Fruit fly (Drosophila melanogaster) whole organism, embryonic: ENCODE data around the gene CG13694.

Experiments
- Antp ChIP-seq: fragments of 200-800 bp; sonication (Bioruptor generic); optimal IDR thresholded peaks from 3 replicates; lab custom pipeline; 2016; ENCODE audit warnings: missing biosample characterization, missing genetic modification characterization
- CG10209 ChIP-seq: fragments of 200-800 bp; sonication (Bioruptor generic); optimal IDR thresholded peaks from 3 replicates; lab custom pipeline; 2017; ENCODE audit warnings: missing biosample characterization, mild to moderate bottlenecking, missing genetic modification characterization, missing genetic modification reagents
- CG10366 ChIP-seq: fragments of 200-800 bp; sonication (Bioruptor generic); IDR thresholded peaks from 2 replicates; pipeline ENCODE4 v1.3.6; 2022; ENCODE audit warnings: missing biosample characterization, missing genetic modification characterization
- CG11456 ChIP-seq: fragments of 200-800 bp; sonication (Bioruptor generic); IDR thresholded peaks from 3 replicates; pipeline ENCODE4 v1.3.6; 2022; ENCODE audit warnings: missing biosample characterization, missing genetic modification characterization
- CG11723 ChIP-seq: fragments of 200-800 bp; sonication (Bioruptor generic); optimal IDR thresholded peaks from 2 replicates; lab custom pipeline; 2017; ENCODE audit warnings: missing biosample characterization, mild to moderate bottlenecking, missing genetic modification characterization
- CG12299 ChIP-seq: fragments of 200-800 bp; sonication (Bioruptor generic); optimal IDR thresholded peaks from 2 replicates; lab custom pipeline; 2018; ENCODE audit warnings: missing biosample characterization, mild to moderate bottlenecking, missing genetic modification characterization
- CG12942 ChIP-seq: fragments of 200-800 bp; sonication (Bioruptor generic); optimal IDR thresholded peaks from 3 replicates; lab custom pipeline; 2016; ENCODE audit warnings: missing biosample characterization, missing genetic modification characterization
- CG17359 ChIP-seq: fragments of 200-800 bp; sonication (Bioruptor generic); optimal IDR thresholded peaks from 3 replicates; lab custom pipeline; 2018; ENCODE audit warnings: missing biosample characterization, mild to moderate bottlenecking, missing genetic modification characterization, moderate library complexity
- CG18476 ChIP-seq: fragments of 200-800 bp; sonication (Bioruptor generic); optimal IDR thresholded peaks from 2 replicates; lab custom pipeline; 2016; ENCODE audit warnings: missing biosample characterization, mild to moderate bottlenecking, missing genetic modification characterization
- CG30020 ChIP-seq: fragments of 200-800 bp; optimal IDR thresholded peaks from 2 replicates; lab custom pipeline; 2019; ENCODE audit warnings: missing biosample characterization, mild to moderate bottlenecking, missing genetic modification characterization, moderate library complexity
- CG30431 ChIP-seq: fragments of 200-800 bp; sonication (Bioruptor generic); optimal IDR thresholded peaks from 2 replicates; lab custom pipeline; 2017; ENCODE audit warnings: missing biosample characterization, missing genetic modification characterization
- CG33557 ChIP-seq: fragments of 200-800 bp; sonication (Bioruptor generic); optimal IDR thresholded peaks from 2 replicates; lab custom pipeline; 2019; ENCODE audit warnings: missing biosample characterization, mild to moderate bottlenecking, missing genetic modification characterization, moderate library complexity
- CG4707 ChIP-seq: fragments of 200-800 bp; sonication (Bioruptor generic); optimal IDR thresholded peaks from 2 replicates; lab custom pipeline; 2018; ENCODE audit warnings: missing biosample characterization, mild to moderate bottlenecking, missing genetic modification characterization, moderate library complexity
- CG8388 ChIP-seq: fragments of 200-800 bp; sonication (Bioruptor generic); optimal IDR thresholded peaks from 2 replicates; lab custom pipeline; 2019; ENCODE audit warnings: missing biosample characterization, mild to moderate bottlenecking, missing genetic modification characterization, moderate library complexity
- CG8478 ChIP-seq: fragments of >200 bp; optimal IDR thresholded peaks from 2 replicates; lab custom pipeline; 2018
- CG9727 ChIP-seq: fragments of 200-800 bp; sonication (Bioruptor generic); optimal IDR thresholded peaks from 3 replicates; lab custom pipeline; 2017; ENCODE audit warnings: missing biosample characterization, mild to moderate bottlenecking, missing genetic modification characterization
- Drgx ChIP-seq: fragments of 200-800 bp; sonication (Bioruptor generic); IDR thresholded peaks from 2 replicates; pipeline ENCODE4 v1.3.6; 2022; ENCODE audit warnings: missing biosample characterization, missing genetic modification characterization
- ERR ChIP-seq: fragments of 200-800 bp; sonication (Bioruptor generic); optimal IDR thresholded peaks from 2 replicates; lab custom pipeline; 2016; ENCODE audit warnings: missing biosample characterization, missing genetic modification characterization
- Elba2 ChIP-seq: fragments of 200-800 bp; sonication (Bioruptor generic); optimal IDR thresholded peaks from 3 replicates; lab custom pipeline; 2016; ENCODE audit warnings: missing biosample characterization, missing genetic modification characterization
- HLH54F ChIP-seq: fragments of 200-800 bp; sonication (Bioruptor generic); optimal IDR thresholded peaks from 3 replicates; lab custom pipeline; 2016; ENCODE audit warnings: missing biosample characterization, missing genetic modification characterization
- Max ChIP-seq: fragments of 200-800 bp; sonication (Bioruptor generic); optimal IDR thresholded peaks from 2 replicates; lab custom pipeline; 2016; ENCODE audit warnings: missing biosample characterization, mild to moderate bottlenecking, missing genetic modification characterization
- Rx ChIP-seq: fragments of 200-800 bp; sonication (Bioruptor generic); IDR thresholded peaks from 2 replicates; pipeline ENCODE4 v1.3.6; 2022; ENCODE audit warnings: missing biosample characterization, missing genetic modification characterization
- Side ChIP-seq: fragments of 200-800 bp; sonication (Bioruptor generic); optimal IDR thresholded peaks from 2 replicates; lab custom pipeline; 2016; ENCODE audit warnings: missing biosample characterization, missing genetic modification characterization
- Six4 ChIP-seq: fragments of 200-800 bp; sonication (Bioruptor generic); optimal IDR thresholded peaks from 2 replicates; lab custom pipeline; 2016; ENCODE audit warnings: missing biosample characterization, missing genetic modification characterization
- Spps ChIP-seq: fragments of 200-800 bp; sonication (Bioruptor generic); optimal IDR thresholded peaks from 2 replicates; lab custom pipeline; 2018; ENCODE audit warnings: missing biosample characterization, mild to moderate bottlenecking, missing genetic modification characterization
- Sry-δ ChIP-seq: fragments of 200-800 bp; sonication (Bioruptor generic); optimal IDR thresholded peaks from 2 replicates; lab custom pipeline; 2016; ENCODE audit warnings: missing biosample characterization, missing genetic modification characterization
- Xrp1 ChIP-seq: fragments of 200-800 bp; sonication (Bioruptor generic); IDR thresholded peaks from 2 replicates; pipeline ENCODE4 v1.3.6; 2022; ENCODE audit warnings: missing biosample characterization, missing genetic modification characterization
- ab ChIP-seq: fragments of 200-800 bp; sonication (Bioruptor generic); optimal IDR thresholded peaks from 2 replicates; lab custom pipeline; 2016; ENCODE audit warnings: missing biosample characterization, missing genetic modification characterization
- abd-A ChIP-seq: fragments of 200-800 bp; sonication (Bioruptor generic); optimal IDR thresholded peaks from 3 replicates; lab custom pipeline; 2019; ENCODE audit warnings: missing biosample characterization, mild to moderate bottlenecking, missing genetic modification characterization, moderate library complexity
- ase ChIP-seq: fragments of 200-800 bp; sonication (Bioruptor generic); IDR thresholded peaks from 3 replicates; pipeline ENCODE4 v1.3.6; 2022; ENCODE audit warnings: missing biosample characterization, missing genetic modification characterization
- br ChIP-seq: fragments of >200 bp; optimal IDR thresholded peaks from 2 replicates; lab custom pipeline; 2017
- bsh ChIP-seq, 2 experiments: fragments of 200-800 bp; sonication (Bioruptor generic); optimal IDR thresholded peaks; 2 replicates each; lab custom pipeline; 2017 to 2018; ENCODE audit warnings: mild to moderate bottlenecking in 2 of 2, missing biosample characterization in 2 of 2, missing genetic modification characterization in 2 of 2, moderate library complexity in 1 of 2
- danr ChIP-seq: fragments of 200-800 bp; sonication (Bioruptor generic); IDR thresholded peaks from 2 replicates; pipeline ENCODE4 v1.3.6; 2022; ENCODE audit warnings: missing biosample characterization, missing genetic modification characterization
- disco-r ChIP-seq: fragments of 200-800 bp; sonication (Bioruptor generic); optimal IDR thresholded peaks from 2 replicates; lab custom pipeline; 2016; ENCODE audit warnings: missing biosample characterization, missing genetic modification characterization
- dmrt11E ChIP-seq: fragments of 200-800 bp; sonication (Bioruptor generic); optimal IDR thresholded peaks from 3 replicates; lab custom pipeline; 2018; ENCODE audit warnings: missing biosample characterization, mild to moderate bottlenecking, missing genetic modification characterization, moderate library complexity
- eve ChIP-seq, 2 experiments: fragments of >200 bp; optimal IDR thresholded peaks; 2 replicates each; lab custom pipeline; 2017; ENCODE audit warnings: missing biosample characterization in 2 of 2, missing genetic modification characterization in 2 of 2
- gce ChIP-seq: fragments of 200-800 bp; sonication (Bioruptor generic); IDR thresholded peaks from 3 replicates; pipeline ENCODE4 v1.3.6; 2022; ENCODE audit warnings: missing biosample characterization, missing genetic modification characterization
- hb ChIP-seq: fragments of 200-800 bp; sonication (Bioruptor generic); IDR thresholded peaks from 3 replicates; pipeline ENCODE4 v1.3.6; 2022; ENCODE audit warnings: missing biosample characterization, missing genetic modification characterization; ENCODE audit not compliant: partially characterized antibody
- ken ChIP-seq: fragments of 200-800 bp; sonication (Bioruptor generic); IDR thresholded peaks from 3 replicates; pipeline ENCODE4 v1.3.6; 2022; ENCODE audit warnings: missing biosample characterization, missing genetic modification characterization
- kni ChIP-seq: fragments of 200-800 bp; sonication (Bioruptor generic); optimal IDR thresholded peaks from 3 replicates; lab custom pipeline; 2017; ENCODE audit warnings: mild to moderate bottlenecking, missing biosample characterization, missing genetic modification reagents, missing genetic modification characterization
- lab ChIP-seq: fragments of 200-800 bp; sonication (Bioruptor generic); optimal IDR thresholded peaks from 3 replicates; lab custom pipeline; 2017; ENCODE audit warnings: missing biosample characterization, missing genetic modification characterization, mild to moderate bottlenecking, moderate library complexity, missing genetic modification reagents
- mam ChIP-seq: fragments of 200-800 bp; sonication (Bioruptor generic); optimal IDR thresholded peaks from 3 replicates; lab custom pipeline; 2016; ENCODE audit warnings: missing biosample characterization, missing genetic modification characterization
- oc ChIP-seq: fragments of 200-800 bp; sonication (Bioruptor generic); optimal IDR thresholded peaks from 2 replicates; lab custom pipeline; 2018; ENCODE audit warnings: missing biosample characterization, mild to moderate bottlenecking, missing genetic modification characterization, moderate library complexity
- pros ChIP-seq: fragments of 200-800 bp; sonication (Bioruptor generic); optimal IDR thresholded peaks from 3 replicates; lab custom pipeline; 2019; ENCODE audit warnings: missing biosample characterization, mild to moderate bottlenecking, missing genetic modification characterization, moderate library complexity
- pum ChIP-seq: fragments of 200-800 bp; sonication (Bioruptor generic); optimal IDR thresholded peaks from 2 replicates; lab custom pipeline; 2016; ENCODE audit warnings: missing biosample characterization, missing genetic modification characterization
- sc ChIP-seq, 3 experiments: fragments of >200 bp in 2 of 3; fragments of 200-800 bp in 1 of 3; sonication (Bioruptor generic) in 1 of 3; optimal IDR thresholded peaks; 2 replicates in 2 of 3; 3 replicates in 1 of 3; lab custom pipeline; 2017; ENCODE audit warnings: mild to moderate bottlenecking in 1 of 3, missing biosample characterization in 1 of 3, missing genetic modification characterization in 1 of 3, missing genetic modification reagents in 1 of 3
- tio ChIP-seq: fragments of 200-800 bp; sonication (Bioruptor generic); optimal IDR thresholded peaks from 2 replicates; lab custom pipeline; 2017; ENCODE audit warnings: missing biosample characterization, missing genetic modification characterization, inconsistent platforms
- usp ChIP-seq: fragments of >200 bp; optimal IDR thresholded peaks from 2 replicates; lab custom pipeline; 2017; ENCODE audit warnings: missing biosample characterization, missing genetic modification characterization
- z ChIP-seq: fragments of 200-800 bp; sonication (Bioruptor generic); IDR thresholded peaks from 3 replicates; pipeline ENCODE4 v1.3.6; 2022; ENCODE audit warnings: missing biosample characterization, missing genetic modification characterization
- zfh2 ChIP-seq: fragments of 200-800 bp; sonication (Bioruptor generic); optimal IDR thresholded peaks from 2 replicates; lab custom pipeline; 2016; ENCODE audit warnings: missing biosample characterization, missing genetic modification characterization

CG13694 gene

dm6 chr2L:66369-67278, 49.7 kb downstream of the CG13694 start, which contains the start of gene dbr (continued):
- no peak for TF ChIP-seq CG18476 (GFP tag; lab: Kevin White, UChicago)
- peak; percentile 85 for TF ChIP-seq Drgx (GFP tag; lab: Robert Waterston, UW)
- TF ChIP-seq ase (GFP tag; lab: Robert Waterston, UW): no peak
- no peak for TF ChIP-seq hb (GFP tag; lab: Robert Waterston, UW)
- TF ChIP-seq oc (tag; lab: Kevin White, UChicago): no peak
- TF ChIP-seq pum: no peak
- TF ChIP-seq sc (optimal IDR thresholded peaks at IDR 0.05; lab: Kevin White, UChicago): no peak
- no peak for TF ChIP-seq sc (GFP tag; optimal IDR thresholded peaks at IDR 0.05; lab: Kevin White, UChicago)
- TF ChIP-seq CG9727: no peak
- TF ChIP-seq tio (GFP tag; lab: Kevin White, UChicago): no peak
- TF ChIP-seq usp (GFP tag; lab: Kevin White, UChicago): no peak
- no peak for TF ChIP-seq CG30431 (GFP tag; lab: Kevin White, UChicago)
- TF ChIP-seq abd-A (tag; lab: Kevin White, UChicago): peak; percentile 91
- TF ChIP-seq CG4707: no peak
- no peak for TF ChIP-seq ken (GFP tag; lab: Robert Waterston, UW)
- TF ChIP-seq CG11456 (GFP tag; lab: Robert Waterston, UW): no peak
- TF ChIP-seq danr: no peak; the same call in 1 of the 2 replicates
- TF ChIP-seq CG33557: peak; percentile 20
- TF ChIP-seq eve (GFP tag; optimal IDR thresholded peaks at IDR 0.05; lab: Kevin White, UChicago): peak in 1 of 2 experiments; percentile 86
- TF ChIP-seq CG12942 (GFP tag; lab: Kevin White, UChicago): no peak
- TF ChIP-seq zfh2 (GFP tag; lab: Kevin White, UChicago): no peak
- TF ChIP-seq mam (GFP tag; lab: Kevin White, UChicago): no peak
- TF ChIP-seq CG10366 (GFP tag; lab: Robert Waterston, UW): no peak
- no peak for TF ChIP-seq br (lab: Kevin White, UChicago)
- TF ChIP-seq ab: no peak
- TF ChIP-seq pros (GFP tag; lab: Kevin White, UChicago): peak; percentile 88
- TF ChIP-seq CG30020 (tag; lab: Kevin White, UChicago): no peak
- no peak for TF ChIP-seq Antp (GFP tag; lab: Kevin White, UChicago)
- TF ChIP-seq CG11723 (GFP tag; lab: Kevin White, UChicago): no peak
- TF ChIP-seq CG8478: no peak
- no peak for TF ChIP-seq CG8388 (GFP tag; lab: Kevin White, UChicago)
- no peak for TF ChIP-seq Six4
- TF ChIP-seq z (GFP tag; lab: Robert Waterston, UW): peak; percentile 79; the same call in 2 of the 3 replicates
- TF ChIP-seq gce: no peak
- no peak for TF ChIP-seq Max (GFP tag; lab: Kevin White, UChicago)
- TF ChIP-seq bsh (GFP tag; optimal IDR thresholded peaks at IDR 0.05; lab: Kevin White, UChicago): peak in 1 of 2 experiments; percentile 77
- no peak for TF ChIP-seq HLH54F (GFP tag; lab: Kevin White, UChicago)
- TF ChIP-seq kni (GFP tag; lab: Kevin White, UChicago): peak; percentile 91
- no peak for TF ChIP-seq CG10209 (GFP tag; lab: Kevin White, UChicago)
- 0 out of 2 replicates have a peak, but pooled peaks have one; percentile 12 for TF ChIP-seq Xrp1 (GFP tag; lab: Robert Waterston, UW)
- TF ChIP-seq CG17359 (tag; lab: Kevin White, UChicago): no peak
- peak; percentile 64 for TF ChIP-seq lab (GFP tag; lab: Kevin White, UChicago)
- no peak for TF ChIP-seq Rx (GFP tag; lab: Robert Waterston, UW)
- no peak for TF ChIP-seq Elba2 (GFP tag; lab: Kevin White, UChicago)
- TF ChIP-seq Sry-δ (GFP tag; lab: Kevin White, UChicago): no peak
- TF ChIP-seq dmrt11E (tag; lab: Kevin White, UChicago): no peak
- TF ChIP-seq CG12299 (tag; lab: Kevin White, UChicago): no peak
- TF ChIP-seq ERR: no peak
- no peak for TF ChIP-seq Side (GFP tag; lab: Kevin White, UChicago)
- TF ChIP-seq disco-r: no peak
- TF ChIP-seq Spps (tag; lab: Kevin White, UChicago): no peak
